Worm (Caenorhabditis elegans) whole organism, L4/young adult: Measurements from ENCODE around the gene C38C5.1.

Source experiments
- W03F9.2 ChIP-seq: fragments of 150-350 bp; optimal IDR thresholded peaks from 2 replicates; lab custom pipeline; 2014; ENCODE audit warnings: missing biosample characterization, missing genetic modification characterization
- him-1 ChIP-seq: sonication (generic microtip); optimal IDR thresholded peaks from 2 replicates; lab custom pipeline; 2016; ENCODE audit warnings: missing genotype, missing genetic modification reagents, missing genetic modification characterization, missing compliant biosample characterization

- TF ChIP-seq him-1 (tag; lab: Kevin White, UChicago): no peak
- TF ChIP-seq W03F9.2 (tag; lab: Kevin White, UChicago): no peak
These were observed 2.7 kb upstream of the C38C5.1 start for ce11 chrX:5555055-5555629.
